Worm (Caenorhabditis elegans) whole organism, late embryonic: Measurements from ENCODE around the gene mgl-1.

Source experiments
- C08G9.2 ChIP-seq: sonication (generic microtip); optimal IDR thresholded peaks from 2 replicates; lab custom pipeline; 2016; ENCODE audit warnings: mild to moderate bottlenecking, missing genetic modification characterization, moderate library complexity, missing compliant biosample characterization
- K02D7.2 ChIP-seq: sonication (generic microtip); optimal IDR thresholded peaks from 2 replicates; lab custom pipeline; 2017; ENCODE audit warnings: mild to moderate bottlenecking, missing genetic modification characterization, missing compliant biosample characterization
- Y22D7AL.16 ChIP-seq: sonication (generic microtip); optimal IDR thresholded peaks from 2 replicates; lab custom pipeline; 2016; ENCODE audit warnings: missing genetic modification characterization, missing compliant biosample characterization
- ceh-14 ChIP-seq: sonication (generic microtip); optimal IDR thresholded peaks from 2 replicates; lab custom pipeline; 2016; ENCODE audit warnings: missing genotype, missing genetic modification characterization, missing compliant biosample characterization
- ceh-18 ChIP-seq: sonication (generic microtip); optimal IDR thresholded peaks from 2 replicates; lab custom pipeline; 2016; ENCODE audit warnings: missing genetic modification characterization, missing compliant biosample characterization
- ceh-22 ChIP-seq: sonication (generic microtip); optimal IDR thresholded peaks from 2 replicates; lab custom pipeline; 2017; ENCODE audit warnings: missing biosample characterization, missing genetic modification characterization
- ceh-30 ChIP-seq: fragments of 150-350 bp; optimal IDR thresholded peaks from 2 replicates; lab custom pipeline; 2014; ENCODE audit warnings: missing biosample characterization, missing genetic modification characterization
- ceh-31 ChIP-seq: sonication (generic microtip); optimal IDR thresholded peaks from 2 replicates; lab custom pipeline; 2016; ENCODE audit warnings: missing genetic modification characterization, missing compliant biosample characterization
- ceh-34 ChIP-seq: sonication (generic microtip); optimal IDR thresholded peaks from 2 replicates; lab custom pipeline; 2016; ENCODE audit warnings: mild to moderate bottlenecking, missing genetic modification characterization, missing compliant biosample characterization
- ceh-45 ChIP-seq: fragments of 200-800 bp; sonication (Bioruptor generic); IDR thresholded peaks from 2 replicates; pipeline ENCODE4 v1.3.6; 2022; ENCODE audit warnings: missing genetic modification reagents, missing genetic modification characterization, missing compliant biosample characterization
- ceh-48 ChIP-seq: sonication (generic microtip); optimal IDR thresholded peaks from 2 replicates; lab custom pipeline; 2016; ENCODE audit warnings: missing genetic modification characterization, inconsistent platforms, missing compliant biosample characterization
- ceh-6 ChIP-seq: fragments of 200-800 bp; sonication (Bioruptor generic); optimal IDR thresholded peaks from 2 replicates; lab custom pipeline; 2018; ENCODE audit warnings: mild to moderate bottlenecking, missing genetic modification characterization, missing compliant biosample characterization
- ceh-9 ChIP-seq: sonication (generic microtip); optimal IDR thresholded peaks from 2 replicates; lab custom pipeline; 2016; ENCODE audit warnings: mild to moderate bottlenecking, missing genetic modification characterization, inconsistent platforms, missing compliant biosample characterization
- che-1 ChIP-seq: sonication (generic microtip); optimal IDR thresholded peaks from 2 replicates; lab custom pipeline; 2016; ENCODE audit warnings: mild to moderate bottlenecking, missing genetic modification characterization, missing compliant biosample characterization
- dmd-4 ChIP-seq: sonication (generic microtip); optimal IDR thresholded peaks from 2 replicates; lab custom pipeline; 2016; ENCODE audit warnings: borderline replicate concordance, missing genetic modification characterization, missing compliant biosample characterization
- elt-2 ChIP-seq: sonication (generic microtip); optimal IDR thresholded peaks from 2 replicates; lab custom pipeline; 2016; ENCODE audit warnings: missing genetic modification reagents, missing genetic modification characterization, missing compliant biosample characterization
- elt-4 ChIP-seq: sonication (generic microtip); optimal IDR thresholded peaks from 2 replicates; lab custom pipeline; 2016; ENCODE audit warnings: missing genetic modification characterization, missing compliant biosample characterization
- fkh-6 ChIP-seq: sonication (generic microtip); optimal IDR thresholded peaks from 2 replicates; lab custom pipeline; 2016; ENCODE audit warnings: missing genetic modification characterization, missing compliant biosample characterization
- hlh-6 ChIP-seq: sonication (generic microtip); optimal IDR thresholded peaks from 2 replicates; lab custom pipeline; 2016; ENCODE audit warnings: missing genotype, missing genetic modification characterization, missing compliant biosample characterization
- madf-2 ChIP-seq: sonication (generic microtip); optimal IDR thresholded peaks from 2 replicates; lab custom pipeline; 2017; ENCODE audit warnings: missing genetic modification characterization, missing compliant biosample characterization
- nfya-1 ChIP-seq: sonication (generic microtip); optimal IDR thresholded peaks from 2 replicates; lab custom pipeline; 2017; ENCODE audit warnings: missing genetic modification characterization, mild to moderate bottlenecking, missing compliant biosample characterization, antibody characterized with exemption, moderate library complexity
- npax-4 ChIP-seq: sonication (generic microtip); optimal IDR thresholded peaks from 2 replicates; lab custom pipeline; 2016; ENCODE audit warnings: missing genetic modification characterization, missing compliant biosample characterization
- odd-2 ChIP-seq: sonication (generic microtip); optimal IDR thresholded peaks from 2 replicates; lab custom pipeline; 2017; ENCODE audit warnings: antibody characterized with exemption, mild to moderate bottlenecking, missing genetic modification characterization, missing compliant biosample characterization
- pag-3 ChIP-seq: sonication (generic microtip); optimal IDR thresholded peaks from 2 replicates; lab custom pipeline; 2016; ENCODE audit warnings: missing compliant biosample characterization, missing genetic modification characterization, borderline replicate concordance
- pat-9 ChIP-seq: fragments of 200-800 bp; sonication (Bioruptor generic); optimal IDR thresholded peaks from 2 replicates; lab custom pipeline; 2018; ENCODE audit warnings: mild to moderate bottlenecking, missing genetic modification characterization, moderate library complexity, missing compliant biosample characterization
- pros-1 ChIP-seq: fragments of 150-350 bp; optimal IDR thresholded peaks from 2 replicates; lab custom pipeline; 2014; ENCODE audit warnings: missing biosample characterization, missing genetic modification reagents, missing genetic modification characterization
- ref-2 ChIP-seq: sonication (generic microtip); optimal IDR thresholded peaks from 2 replicates; lab custom pipeline; 2016; ENCODE audit warnings: missing genetic modification characterization, missing compliant biosample characterization
- sdc-2 ChIP-seq: sonication (generic microtip); optimal IDR thresholded peaks from 2 replicates; lab custom pipeline; 2016; ENCODE audit warnings: missing genotype, missing genetic modification characterization, missing compliant biosample characterization
- sox-2 ChIP-seq: fragments of 200-800 bp; sonication (Bioruptor generic); IDR thresholded peaks from 2 replicates; pipeline ENCODE4 v1.3.6; 2022; ENCODE audit warnings: missing genetic modification reagents, missing genetic modification characterization, missing compliant biosample characterization
- syd-9 ChIP-seq: sonication (generic microtip); optimal IDR thresholded peaks from 2 replicates; lab custom pipeline; 2016; ENCODE audit warnings: mild to moderate bottlenecking, missing genetic modification characterization, moderate library complexity, missing compliant biosample characterization
- ttx-3 ChIP-seq: sonication (generic microtip); optimal IDR thresholded peaks from 2 replicates; lab custom pipeline; 2016; ENCODE audit warnings: missing genetic modification reagents, missing genetic modification characterization, missing compliant biosample characterization
- unc-3 ChIP-seq, 2 experiments: fragments of 200-800 bp in 1 of 2; sonication (Bioruptor generic) in 1 of 2; sonication (generic microtip) in 1 of 2; conservative IDR thresholded peaks in 1 of 2; optimal IDR thresholded peaks in 1 of 2; 2 replicates each; pipeline versions ENCODE4 v1.3.6 to Lab custom; 2016 to 2022; ENCODE audit warnings: missing compliant biosample characterization in 2 of 2, missing genetic modification characterization in 2 of 2, missing genetic modification reagents in 1 of 2
- unc-42 ChIP-seq: sonication (generic microtip); optimal IDR thresholded peaks from 2 replicates; lab custom pipeline; 2016; ENCODE audit warnings: missing genotype, missing genetic modification characterization, missing compliant biosample characterization
- unc-55 ChIP-seq: sonication (generic microtip); optimal IDR thresholded peaks from 2 replicates; lab custom pipeline; 2017; ENCODE audit warnings: missing biosample characterization, missing genetic modification reagents, missing genetic modification characterization
- unc-86 ChIP-seq: sonication (generic microtip); optimal IDR thresholded peaks from 2 replicates; lab custom pipeline; 2016; ENCODE audit warnings: missing genetic modification characterization, missing compliant biosample characterization
- zip-5 ChIP-seq: sonication (generic microtip); optimal IDR thresholded peaks from 2 replicates; lab custom pipeline; 2016; ENCODE audit warnings: missing genetic modification characterization, missing compliant biosample characterization

Gene mgl-1

ce11 chrX:9948528-9948927, 27.6 kb downstream of the mgl-1 start:
- TF ChIP-seq ceh-22 (tag; lab: Kevin White, UChicago) (no peak), ceh-30 (tag; lab: Kevin White, UChicago) (no peak), unc-86 (no peak), pag-3 (tag; lab: Kevin White, UChicago) (no peak), ceh-14 (no peak), unc-55 (GFP tag; lab: Kevin White, UChicago) (no peak), unc-3 (GFP tag; conservative IDR thresholded peaks at IDR 0.05; lab: Robert Waterston, UW) (no peak), unc-3 (tag; optimal IDR thresholded peaks at IDR 0.05; lab: Kevin White, UChicago) (no peak), syd-9 (tag; lab: Kevin White, UChicago) (no peak), ceh-31 (no peak), elt-4 (tag; lab: Kevin White, UChicago) (no peak)

ce11 chrX:9941379-9941778, 34.7 kb downstream of the mgl-1 start:
- TF ChIP-seq pros-1 (tag; lab: Kevin White, UChicago) (peak; percentile 19), ref-2 (tag; lab: Kevin White, UChicago) (peak; percentile 55), hlh-6 (tag; lab: Kevin White, UChicago) (peak; percentile 23), ceh-31 (peak; percentile 32), ceh-45 (GFP tag; lab: Robert Waterston, UW) (no peak)

- TF ChIP-seq ceh-31 (no peak), che-1 (tag; lab: Kevin White, UChicago) (no peak), Y22D7AL.16 (tag; lab: Kevin White, UChicago) (no peak), K02D7.2 (tag; lab: Kevin White, UChicago) (no peak), ceh-22 (tag; lab: Kevin White, UChicago) (no peak), dmd-4 (tag; lab: Kevin White, UChicago) (no peak), ceh-18 (no peak), ceh-34 (tag; lab: Kevin White, UChicago) (no peak), syd-9 (tag; lab: Kevin White, UChicago) (no peak), ceh-45 (GFP tag; lab: Robert Waterston, UW) (no peak), ceh-6 (no peak), ceh-14 (no peak), C08G9.2 (no peak), nfya-1 (tag; lab: Kevin White, UChicago) (no peak), unc-42 (no peak)
- TF ChIP-seq, all 69 proteins: peak for 0
Measured at ce11 chrX:9940524-9940923, 35.6 kb downstream of the mgl-1 start.

ce11 chrX:9938537-9938936, 37.6 kb downstream of the mgl-1 start, which contains the start of the genes C17G1.5 and C17G1.14:
TSS of gene C17G1.5 (plus strand) at chrX:9938802.
TSS of gene C17G1.14 (plus strand) at chrX:9938813.
- TF ChIP-seq npax-4 (tag; lab: Kevin White, UChicago) (no peak), unc-42 (no peak), hlh-6 (tag; lab: Kevin White, UChicago) (no peak), ttx-3 (tag; lab: Kevin White, UChicago) (no peak), fkh-6 (tag; lab: Kevin White, UChicago) (no peak), ceh-48 (no peak)

ce11 chrX:9938091-9938490, 38.0 kb downstream of the mgl-1 start:
- TF ChIP-seq elt-2 (tag; lab: Kevin White, UChicago) (no peak), pat-9 (tag; lab: Kevin White, UChicago) (no peak), ceh-9 (tag; lab: Kevin White, UChicago) (no peak), madf-2 (tag; lab: Kevin White, UChicago) (no peak), zip-5 (tag; lab: Kevin White, UChicago) (no peak), npax-4 (tag; lab: Kevin White, UChicago) (no peak), odd-2 (tag; lab: Kevin White, UChicago) (no peak), Y22D7AL.16 (tag; lab: Kevin White, UChicago) (no peak), sdc-2 (no peak), che-1 (tag; lab: Kevin White, UChicago) (no peak), sox-2 (no peak), K02D7.2 (tag; lab: Kevin White, UChicago) (no peak), ceh-34 (tag; lab: Kevin White, UChicago) (no peak)
- TF ChIP-seq, all 69 proteins: peak for 0
